Worm (Caenorhabditis elegans): ENCODE results near the gene C55C3.1.

ce11 chrIV:5725300-5725699 lies 16.4 kb downstream of the C55C3.1 start, which contains the start of gene H35B03.1:
- TF ChIP-seq pha-2 (tag; optimal IDR thresholded peaks at IDR 0.05) (no peak), elt-2 (tag; optimal IDR thresholded peaks at IDR 0.05) (no peak), ztf-16 (tag; optimal IDR thresholded peaks at IDR 0.05) (no peak), pha-4 (tag; optimal IDR thresholded peaks at IDR 0.05) (no peak), nhr-11 (tag; optimal IDR thresholded peaks at IDR 0.05) (no peak), ceh-34 (tag; optimal IDR thresholded peaks at IDR 0.05) (no peak), ets-4 (tag; optimal IDR thresholded peaks at IDR 0.05) (no peak), Y22D7AL.16 (tag; optimal IDR thresholded peaks at IDR 0.05) (no peak)

Data from whole organism, late embryonic.